Worm (Caenorhabditis elegans): ENCODE measurements around the gene F41C3.7.

DNA sequence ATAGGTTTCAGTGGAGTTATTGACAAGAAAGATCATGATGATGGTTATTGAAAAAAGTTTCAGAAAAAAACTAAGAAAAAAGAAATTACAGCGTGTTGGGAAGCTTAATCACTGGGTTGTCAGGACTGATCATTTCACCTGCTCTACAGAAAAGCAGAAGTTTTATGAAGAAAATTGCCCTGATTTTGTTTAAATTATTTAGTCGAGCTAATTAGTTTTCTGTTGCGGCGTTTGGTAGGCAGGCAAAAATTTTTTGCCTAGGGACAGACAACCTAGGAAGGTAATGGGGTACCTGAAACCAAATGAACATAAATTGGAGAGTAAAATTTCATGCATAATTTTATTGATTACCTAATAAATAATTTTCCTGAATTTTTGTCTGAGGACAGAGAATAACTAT, 46.1 kb upstream of the F41C3.7 start, which contains the start of gene sre-40:
- TF ChIP-seq nhr-77 (tag; optimal IDR thresholded peaks at IDR 0.05) (no peak), tbx-2 (tag; optimal IDR thresholded peaks at IDR 0.05) (no peak), ama-1 (optimal IDR thresholded peaks at IDR 0.05) (no peak), snpc-4 (tag; optimal IDR thresholded peaks at IDR 0.05) (no peak), nhr-11 (tag; optimal IDR thresholded peaks at IDR 0.05) (no peak)

Data from whole organism, L3 larva.